Worm (Caenorhabditis elegans): ENCODE measurements around the gene C13E3.1.

The C13E3.1 gene

ce11 chrX:8925443-8925842 is 32.5 kb downstream of the C13E3.1 start:
- TF ChIP-seq unc-86 (tag; optimal IDR thresholded peaks at IDR 0.05) = peak; percentile 49
- TF ChIP-seq hlh-8 (tag; optimal IDR thresholded peaks at IDR 0.05) = no peak
- TF ChIP-seq K09A11.1 (tag; optimal IDR thresholded peaks at IDR 0.05; ENCODE audit: insufficient read depth) = no peak
- no peak for TF ChIP-seq ets-4 (tag; optimal IDR thresholded peaks at IDR 0.05)
- no peak for TF ChIP-seq ceh-19 (GFP tag; optimal IDR thresholded peaks at IDR 0.05)
- no peak for TF ChIP-seq sdc-2 (tag; optimal IDR thresholded peaks at IDR 0.05)
- peak; percentile 36 for TF ChIP-seq rnt-1 (tag; optimal IDR thresholded peaks at IDR 0.05)
- TF ChIP-seq ceh-45 (GFP tag; IDR thresholded peaks at IDR 0.05) = no peak
- TF ChIP-seq elt-2 (tag; optimal IDR thresholded peaks at IDR 0.05) = peak; percentile 38
- no peak for TF ChIP-seq ahr-1 (tag; optimal IDR thresholded peaks at IDR 0.05)
- TF ChIP-seq pqm-1 (tag; optimal IDR thresholded peaks at IDR 0.05) = no peak
- TF ChIP-seq ref-2 (tag; optimal IDR thresholded peaks at IDR 0.05) = no peak
- no peak for TF ChIP-seq ztf-16 (tag; optimal IDR thresholded peaks at IDR 0.05)
- peak; percentile 28 for TF ChIP-seq ceh-6 (GFP tag; optimal IDR thresholded peaks at IDR 0.05)
- no peak for TF ChIP-seq pha-4 (tag; optimal IDR thresholded peaks at IDR 0.05)
- TF ChIP-seq hlh-30 (tag; optimal IDR thresholded peaks at IDR 0.05; ENCODE audit: insufficient read depth) = peak; percentile 27
- TF ChIP-seq nhr-232 (tag; optimal IDR thresholded peaks at IDR 0.05) = peak; percentile 6
- no peak for TF ChIP-seq odd-2 (tag; optimal IDR thresholded peaks at IDR 0.05)
- no peak for TF ChIP-seq K02D7.2 (tag; optimal IDR thresholded peaks at IDR 0.05)
- no peak for TF ChIP-seq madf-2 (tag; optimal IDR thresholded peaks at IDR 0.05)
- TF ChIP-seq Y22D7AL.16 (tag; optimal IDR thresholded peaks at IDR 0.05) = peak; percentile 11
- TF ChIP-seq lim-6 (tag; optimal IDR thresholded peaks at IDR 0.05) = no peak
- no peak for TF ChIP-seq fax-1 (tag; optimal IDR thresholded peaks at IDR 0.05)
- no peak for TF ChIP-seq syd-9 (tag; optimal IDR thresholded peaks at IDR 0.05)
- peak; percentile 4 for TF ChIP-seq gmeb-2 (tag; optimal IDR thresholded peaks at IDR 0.05)
- TF ChIP-seq sox-4 (tag; optimal IDR thresholded peaks at IDR 0.05) = no peak
- TF ChIP-seq T23F11.4 (GFP tag; optimal IDR thresholded peaks at IDR 0.05) = no peak
- peak; percentile 41 for TF ChIP-seq pha-2 (tag; optimal IDR thresholded peaks at IDR 0.05)
- TF ChIP-seq F13H6.1 (tag; optimal IDR thresholded peaks at IDR 0.05) = no peak
- no peak for TF ChIP-seq ceh-14 (tag; optimal IDR thresholded peaks at IDR 0.05)
- TF ChIP-seq ceh-48 (tag; optimal IDR thresholded peaks at IDR 0.05) = no peak

- TF ChIP-seq ceh-45 (GFP tag; IDR thresholded peaks at IDR 0.05) (no peak), ceh-31 (tag; optimal IDR thresholded peaks at IDR 0.05) (no peak), ceh-2 (tag; optimal IDR thresholded peaks at IDR 0.05) (no peak), K02D7.2 (tag; optimal IDR thresholded peaks at IDR 0.05) (no peak), nfya-1 (tag; optimal IDR thresholded peaks at IDR 0.05) (no peak), unc-55 (GFP tag; optimal IDR thresholded peaks at IDR 0.05) (no peak), mec-3 (tag; optimal IDR thresholded peaks at IDR 0.05; ENCODE audit: borderline replicate concordance) (no peak), pha-4 (tag; optimal IDR thresholded peaks at IDR 0.05) (no peak), syd-9 (tag; optimal IDR thresholded peaks at IDR 0.05) (no peak), unc-86 (tag; optimal IDR thresholded peaks at IDR 0.05) (no peak), pqm-1 (tag; optimal IDR thresholded peaks at IDR 0.05) (no peak), ceh-14 (tag; optimal IDR thresholded peaks at IDR 0.05) (no peak), ets-4 (tag; optimal IDR thresholded peaks at IDR 0.05) (no peak), ahr-1 (tag; optimal IDR thresholded peaks at IDR 0.05) (no peak), dve-1 (tag; optimal IDR thresholded peaks at IDR 0.05) (no peak), ref-2 (tag; optimal IDR thresholded peaks at IDR 0.05) (no peak), F13H6.1 (tag; optimal IDR thresholded peaks at IDR 0.05) (no peak), pax-1 (tag; optimal IDR thresholded peaks at IDR 0.05) (no peak)
Observed at ce11 chrX:8926341-8926740, 33.4 kb downstream of the C13E3.1 start.

- TF ChIP-seq fkh-6 (tag; optimal IDR thresholded peaks at IDR 0.05) (no peak), lim-6 (tag; optimal IDR thresholded peaks at IDR 0.05) (no peak), ref-2 (tag; optimal IDR thresholded peaks at IDR 0.05) (no peak), F13H6.1 (tag; optimal IDR thresholded peaks at IDR 0.05) (no peak), ttx-3 (tag; optimal IDR thresholded peaks at IDR 0.05) (no peak), dve-1 (tag; optimal IDR thresholded peaks at IDR 0.05) (no peak)
Observed at ce11 chrX:8926865-8927264, 34.0 kb downstream of the C13E3.1 start.

Data from whole organism, late embryonic.